Fruit fly (Drosophila melanogaster) whole organism, pupa: ENCODE results near the gene Cht5.

ENCODE experiments used
- CG10348 ChIP-seq: fragments of 200-800 bp; sonication (Bioruptor generic); IDR thresholded peaks from 2 replicates; pipeline ENCODE4 v1.3.6; 2022; ENCODE audit warnings: missing biosample characterization, missing genetic modification characterization
- CG14655 ChIP-seq: fragments of 200-800 bp; sonication (Bioruptor generic); optimal IDR thresholded peaks from 3 replicates; lab custom pipeline; 2017; ENCODE audit warnings: mild to moderate bottlenecking, missing biosample characterization, missing genetic modification reagents, missing genetic modification characterization
- CG32121 ChIP-seq: fragments of 200-800 bp; sonication (Bioruptor generic); IDR thresholded peaks from 2 replicates; pipeline ENCODE4 v1.3.6; 2022; ENCODE audit warnings: missing biosample characterization, missing genetic modification characterization
- CG34367 ChIP-seq: fragments of 200-800 bp; sonication (Bioruptor generic); optimal IDR thresholded peaks from 2 replicates; lab custom pipeline; 2018; ENCODE audit warnings: missing biosample characterization, mild to moderate bottlenecking, missing genetic modification characterization
- CG4496 ChIP-seq: fragments of 200-800 bp; sonication (Bioruptor generic); IDR thresholded peaks from 3 replicates; pipeline ENCODE4 v1.3.6; 2022; ENCODE audit warnings: missing biosample characterization, missing genetic modification characterization
- CG8301 ChIP-seq: fragments of 200-800 bp; sonication (Bioruptor generic); optimal IDR thresholded peaks from 2 replicates; lab custom pipeline; 2018; ENCODE audit warnings: missing biosample characterization, mild to moderate bottlenecking, missing genetic modification characterization
- CG9948 ChIP-seq: fragments of 200-800 bp; sonication (Bioruptor generic); optimal IDR thresholded peaks from 2 replicates; lab custom pipeline; 2018; ENCODE audit warnings: missing biosample characterization, mild to moderate bottlenecking, missing genetic modification characterization, moderate library complexity
- D1 ChIP-seq: fragments of 200-800 bp; sonication (Bioruptor generic); optimal IDR thresholded peaks from 2 replicates; lab custom pipeline; 2018; ENCODE audit warnings: missing biosample characterization, mild to moderate bottlenecking, missing genetic modification characterization, moderate library complexity
- EcR ChIP-seq: fragments of 200-800 bp; sonication (Bioruptor generic); optimal IDR thresholded peaks from 3 replicates; lab custom pipeline; 2019; ENCODE audit warnings: missing biosample characterization, missing genetic modification characterization, mild to moderate bottlenecking, moderate library complexity, missing genetic modification reagents
- Pif1A ChIP-seq: fragments of 200-800 bp; sonication (Bioruptor generic); optimal IDR thresholded peaks from 3 replicates; lab custom pipeline; 2016; ENCODE audit warnings: missing biosample characterization, missing genetic modification characterization
- Snoo ChIP-seq: fragments of 200-800 bp; sonication (Bioruptor generic); optimal IDR thresholded peaks from 3 replicates; lab custom pipeline; 2017; ENCODE audit warnings: missing biosample characterization, mild to moderate bottlenecking, missing genetic modification characterization, inconsistent platforms
- fd96Ca ChIP-seq: fragments of 200-800 bp; sonication (Bioruptor generic); IDR thresholded peaks from 3 replicates; pipeline ENCODE4 v1.3.6; 2022; ENCODE audit warnings: missing biosample characterization, missing genetic modification characterization
- gl ChIP-seq: fragments of 200-800 bp; sonication (Bioruptor generic); optimal IDR thresholded peaks from 2 replicates; lab custom pipeline; 2018; ENCODE audit warnings: missing biosample characterization, mild to moderate bottlenecking, missing genetic modification characterization

DNA sequence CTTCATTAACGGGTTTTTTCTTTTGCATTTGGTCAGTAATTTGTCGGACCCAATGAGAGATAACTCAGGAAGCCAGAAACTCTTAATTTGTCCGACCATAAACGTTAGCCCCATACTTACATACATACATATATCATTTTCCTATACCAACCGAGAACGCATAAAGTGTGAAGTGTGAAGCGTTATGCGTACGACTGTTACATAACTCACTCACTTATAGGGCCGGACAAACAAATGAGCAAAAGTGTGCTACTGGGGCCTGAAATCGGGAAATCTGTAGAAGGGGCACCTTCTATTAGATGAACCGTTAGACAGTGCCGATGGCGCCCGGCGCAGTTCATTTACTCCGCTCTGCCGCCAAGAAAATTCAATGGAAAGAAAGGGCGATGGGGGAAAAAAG, 45.4 kb upstream of the Cht5 start:
- TF ChIP-seq Pif1A (GFP tag; lab: Kevin White, UChicago) = no peak
- TF ChIP-seq EcR = no peak
- TF ChIP-seq CG4496 (GFP tag; lab: Robert Waterston, UW) = no peak
- no peak for TF ChIP-seq CG8301 (tag; lab: Kevin White, UChicago)
- no peak for TF ChIP-seq fd96Ca (GFP tag; lab: Robert Waterston, UW)
- no peak for TF ChIP-seq D1 (tag; lab: Kevin White, UChicago)
- TF ChIP-seq CG9948 (tag; lab: Kevin White, UChicago) = no peak
- no peak for TF ChIP-seq gl (tag; lab: Kevin White, UChicago)
- TF ChIP-seq CG32121 (GFP tag; lab: Robert Waterston, UW) = no peak
- TF ChIP-seq CG10348 (GFP tag; lab: Robert Waterston, UW) = no peak
- no peak for TF ChIP-seq Snoo (tag; lab: Kevin White, UChicago)
- no peak for TF ChIP-seq CG34367 (tag; lab: Kevin White, UChicago)
- no peak for TF ChIP-seq CG14655 (GFP tag; lab: Kevin White, UChicago)
